Fruit fly (Drosophila melanogaster) whole organism, prepupa: ENCODE data around the gene GatB.

Experiments
- CG6792 ChIP-seq: fragments of 200-800 bp; sonication (Bioruptor generic); optimal IDR thresholded peaks from 3 replicates; lab custom pipeline; 2016; ENCODE audit warnings: missing biosample characterization, missing genetic modification characterization
- OdsH ChIP-seq: fragments of 200-800 bp; sonication (Bioruptor generic); optimal IDR thresholded peaks from 3 replicates; lab custom pipeline; 2016; ENCODE audit warnings: missing biosample characterization, missing genetic modification characterization
- ss ChIP-seq, 2 experiments: fragments of 200-800 bp; sonication (Bioruptor generic); optimal IDR thresholded peaks; 2 replicates in 1 of 2; 3 replicates in 1 of 2; lab custom pipeline; 2017 to 2018; ENCODE audit warnings: mild to moderate bottlenecking in 2 of 2, missing biosample characterization in 2 of 2, missing genetic modification characterization in 2 of 2, moderate library complexity in 1 of 2

dm6 chr3R:24138478-24139455 lies 8.7 kb upstream of the GatB start:
- TF ChIP-seq CG6792 (GFP tag; lab: Kevin White, UChicago) (no peak), ss (GFP tag; optimal IDR thresholded peaks at IDR 0.05; lab: Kevin White, UChicago) (no peak), OdsH (GFP tag; lab: Kevin White, UChicago) (no peak)
